Worm (Caenorhabditis elegans) whole organism, L2 larva: ENCODE results near the gene sre-41.

Source experiments
- blmp-1 ChIP-seq: sonication (generic microtip); optimal IDR thresholded peaks from 2 replicates; lab custom pipeline; 2017; ENCODE audit warnings: missing genetic modification characterization, mild to moderate bottlenecking, missing compliant biosample characterization, antibody characterized with exemption, moderate library complexity; ENCODE audit not compliant: insufficient read depth
- crh-2 ChIP-seq: sonication (generic microtip); optimal IDR thresholded peaks from 2 replicates; lab custom pipeline; 2017; ENCODE audit warnings: missing biosample characterization, missing genetic modification characterization
- mdl-1 ChIP-seq, 2 experiments: fragments of 150-350 bp in 1 of 2; sonication (generic microtip) in 1 of 2; optimal IDR thresholded peaks; 2 replicates each; lab custom pipeline; 2017; ENCODE audit warnings: missing biosample characterization in 2 of 2, missing genetic modification characterization in 2 of 2
- nhr-6 ChIP-seq: fragments of 150-350 bp; optimal IDR thresholded peaks from 2 replicates; lab custom pipeline; 2014; ENCODE audit warnings: missing biosample characterization, missing genetic modification characterization

- TF ChIP-seq mdl-1 (tag; optimal IDR thresholded peaks at IDR 0.05; lab: Kevin White, UChicago) = no peak
- TF ChIP-seq crh-2 (tag; lab: Kevin White, UChicago) = no peak
- TF ChIP-seq nhr-6 (tag; lab: Kevin White, UChicago) = no peak
- no peak for TF ChIP-seq blmp-1 (tag; lab: Kevin White, UChicago)
These were observed 18.9 kb upstream of the sre-41 start for ce11 chrII:12369202-12369601.
